Fruit fly (Drosophila melanogaster): Measurements from ENCODE around the gene heca.

DNA sequence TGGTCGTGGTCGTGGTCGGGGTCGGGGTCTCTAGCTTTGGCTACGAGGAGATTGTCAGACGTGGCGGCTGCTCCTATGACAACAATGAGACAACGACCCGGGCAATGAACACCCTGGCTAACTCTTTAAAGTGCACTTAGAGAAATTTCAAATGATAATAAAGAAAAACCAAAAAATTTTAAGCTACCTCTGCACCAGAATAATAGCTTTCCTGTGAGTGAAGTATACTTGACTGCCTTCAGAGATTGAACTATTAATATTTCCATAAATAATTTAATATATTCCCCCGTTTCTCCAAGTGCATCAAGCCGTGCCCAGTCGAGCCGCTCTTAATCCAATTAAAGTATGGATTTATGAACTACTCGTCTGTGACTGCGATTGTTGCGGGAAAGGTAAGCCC is 14.0 kb upstream of the heca start:
- TF ChIP-seq bigmax (GFP tag; optimal IDR thresholded peaks at IDR 0.05) (no peak), stwl (tag; optimal IDR thresholded peaks at IDR 0.05) (no peak), CG11560 (tag; IDR thresholded peaks at IDR 0.05) (no peak), CTCF (GFP tag; optimal IDR thresholded peaks at IDR 0.05) (no peak), bsh (GFP tag; optimal IDR thresholded peaks at IDR 0.05) (peak; percentile 60 to 65), CG17186 (GFP tag; optimal IDR thresholded peaks at IDR 0.05) (no peak), fd3F (GFP tag; optimal IDR thresholded peaks at IDR 0.05) (no peak), unpg (GFP tag; optimal IDR thresholded peaks at IDR 0.05) (peak; percentile 55), CG17829 (tag; optimal IDR thresholded peaks at IDR 0.05) (peak; percentile 72), CG14667 (GFP tag; IDR thresholded peaks at IDR 0.05) (no peak), MESR4 (GFP tag; optimal IDR thresholded peaks at IDR 0.05) (no peak)
